Worm (Caenorhabditis elegans) whole organism, dauer: ENCODE data around the gene grl-24.

Experiments
- unc-62 ChIP-seq: sonication (generic microtip); optimal IDR thresholded peaks from 2 replicates; lab custom pipeline; 2017; ENCODE audit warnings: missing biosample characterization, missing genetic modification reagents, missing genetic modification characterization

grl-24 gene

DNA sequence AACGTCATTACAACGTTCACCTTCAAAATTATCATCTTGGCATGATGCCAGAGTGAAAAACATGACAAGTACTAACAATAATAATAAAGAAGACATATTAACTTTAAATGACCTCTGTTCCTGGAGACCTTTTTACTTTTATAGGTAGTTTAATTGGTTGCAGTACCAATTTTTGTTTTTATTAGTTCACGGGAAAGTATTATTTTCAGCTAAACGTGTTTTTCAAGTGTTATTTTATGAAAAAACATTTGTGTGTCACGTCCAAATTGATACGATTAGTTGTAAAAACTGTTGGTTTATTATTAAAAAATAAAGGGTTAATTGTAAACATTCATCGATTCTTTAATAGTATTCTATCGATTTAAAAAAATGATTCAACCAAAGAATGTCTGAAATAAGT, at the start of gene grl-24:
grl-24 (minus strand) TSS at position 101 of the 400 bp plus-strand sequence.
- no peak for TF ChIP-seq unc-62 (GFP tag; lab: Kevin White, UChicago)

ce11 chrIV:17490679-17491078, 15.0 kb upstream of the grl-24 start, which contains the start of gene nas-6:
TSS of gene nas-6 (minus strand) at chrIV:17490779.
- TF ChIP-seq unc-62 (GFP tag; lab: Kevin White, UChicago), result no peak

- TF ChIP-seq unc-62 (GFP tag; lab: Kevin White, UChicago), result no peak
Observed at ce11 chrIV:17483230-17483629, 7.6 kb upstream of the grl-24 start, which contains the start of gene rabr-2. TSS of gene rabr-2 (minus strand) at chrIV:17483330.

ce11 chrIV:17475242-17475641, 401 bp downstream of the grl-24 start, which contains the start of gene F11E6.9:
TSS of gene F11E6.9 (minus strand) at chrIV:17475342.
- no peak for TF ChIP-seq unc-62 (GFP tag; lab: Kevin White, UChicago)

- TF ChIP-seq unc-62 (GFP tag; lab: Kevin White, UChicago), result no peak
Observed at ce11 chrIV:17474047-17474446, 1.6 kb downstream of the grl-24 start.

DNA sequence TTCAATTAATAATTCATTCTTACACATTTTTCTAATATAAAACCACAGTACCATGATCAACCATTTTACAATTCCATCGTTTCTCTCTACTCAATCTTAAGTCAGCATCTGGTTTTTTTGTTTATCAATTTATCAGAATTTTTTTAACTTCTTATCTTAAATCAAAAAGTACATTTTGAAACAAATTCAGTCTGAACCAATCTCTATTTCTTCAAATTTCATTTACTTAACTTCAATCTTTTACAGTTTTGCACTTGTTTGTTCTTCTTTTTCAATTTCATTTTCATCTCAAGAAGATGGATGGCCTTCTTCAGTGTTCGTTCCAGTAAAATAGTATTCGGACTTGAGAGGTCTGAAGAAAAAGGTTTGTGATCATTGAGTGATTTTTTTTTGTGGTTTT, 2.6 kb downstream of the grl-24 start, which contains the start of gene gba-3:
gba-3 (plus strand) TSS at position 301 of the 400 bp plus-strand sequence.
- TF ChIP-seq unc-62 (GFP tag; lab: Kevin White, UChicago), result no peak

ce11 chrIV:17471870-17472459, 3.7 kb downstream of the grl-24 start, which contains the start of gene epic-1:
TSS of gene epic-1 (minus strand) at chrIV:17471920.
- peak; percentile 1 for TF ChIP-seq unc-62 (GFP tag; lab: Kevin White, UChicago)

DNA sequence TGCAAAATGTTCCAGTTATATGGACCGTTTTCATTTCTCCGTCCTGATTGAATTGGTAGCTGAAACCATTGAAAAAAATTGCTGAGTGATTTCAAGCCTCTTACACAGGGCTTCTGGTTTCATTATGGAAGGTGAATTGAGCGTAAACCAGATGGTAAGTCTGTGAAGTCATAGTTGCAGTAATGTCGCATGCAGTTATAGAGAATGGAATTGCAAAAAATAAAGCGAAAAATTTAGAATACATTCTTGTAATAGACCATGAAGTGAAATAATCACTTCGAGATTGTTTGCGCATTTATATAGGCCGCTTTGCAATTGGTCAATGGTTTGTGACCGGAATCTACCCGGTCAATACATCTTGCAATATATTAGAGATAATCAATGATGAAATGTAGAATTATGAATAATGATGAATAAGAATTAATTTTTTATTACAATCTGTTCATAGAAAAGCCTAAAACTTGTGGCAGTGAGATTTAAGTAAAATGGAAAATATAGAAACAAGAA, 5.5 kb downstream of the grl-24 start, which contains the start of gene F11E6.4:
F11E6.4 (minus strand) TSS at position 259 of the 507 bp plus-strand sequence.
- TF ChIP-seq unc-62 (GFP tag; lab: Kevin White, UChicago), result no peak

DNA sequence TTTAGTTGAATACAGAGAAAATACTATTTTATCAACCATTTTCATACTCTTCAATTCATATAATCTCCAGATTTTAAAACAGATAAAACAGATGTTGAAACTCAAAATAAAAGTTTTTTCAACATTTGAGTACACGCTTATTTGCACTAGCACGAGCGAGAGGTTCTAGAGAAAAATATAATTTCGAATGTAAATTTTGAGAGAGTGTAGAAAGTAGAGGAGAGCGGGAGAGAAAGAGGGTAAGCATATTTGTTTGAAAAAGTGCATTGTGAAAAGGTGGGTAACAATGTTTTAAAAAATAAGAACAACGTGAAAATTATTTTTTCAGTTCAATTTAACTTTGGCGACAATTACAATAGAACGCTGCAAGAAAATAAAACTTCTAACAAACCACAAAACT, 7.8 kb downstream of the grl-24 start:
- TF ChIP-seq unc-62 (GFP tag; lab: Kevin White, UChicago), result no peak

ce11 chrIV:17467325-17467724, 8.3 kb downstream of the grl-24 start, which contains the start of gene elo-2:
TSS of gene elo-2 (minus strand) at chrIV:17467408.
- TF ChIP-seq unc-62 (GFP tag; lab: Kevin White, UChicago), result no peak

DNA sequence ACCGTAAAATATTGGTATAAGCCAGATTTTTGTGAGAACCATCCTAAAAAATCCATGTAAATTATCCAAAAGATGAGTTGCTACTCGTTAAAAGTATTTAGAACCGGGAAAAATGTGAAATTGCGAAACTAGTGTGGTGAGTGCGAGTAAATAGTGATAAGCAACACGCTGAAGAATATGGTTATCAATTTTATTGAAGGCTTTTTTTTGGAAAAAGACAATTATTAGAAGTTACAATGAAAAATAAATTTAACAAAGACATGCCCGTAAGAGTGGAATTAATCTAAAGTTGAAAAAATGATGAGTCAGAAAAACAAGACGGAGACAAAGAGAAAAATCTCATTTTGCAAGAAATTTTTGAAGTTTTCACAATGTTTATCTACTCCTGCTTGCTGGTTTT, 9.8 kb downstream of the grl-24 start, which contains the start of gene F11E6.6:
F11E6.6 (minus strand) TSS at position 101 of the 400 bp plus-strand sequence.
- TF ChIP-seq unc-62 (GFP tag; lab: Kevin White, UChicago), result no peak

- no peak for TF ChIP-seq unc-62 (GFP tag; lab: Kevin White, UChicago)
Observed at ce11 chrIV:17463108-17463608, 12.5 kb downstream of the grl-24 start, which contains the start of gene F11E6.10. TSS of gene F11E6.10 (minus strand) at chrIV:17463158.

ce11 chrIV:17461222-17461707, 14.4 kb downstream of the grl-24 start, which contains the start of gene rif-1.1:
TSS of gene rif-1.1 (minus strand) at chrIV:17461272.
- TF ChIP-seq unc-62 (GFP tag; lab: Kevin White, UChicago), result no peak

ce11 chrIV:17453996-17454395, 21.6 kb downstream of the grl-24 start:
- no peak for TF ChIP-seq unc-62 (GFP tag; lab: Kevin White, UChicago)

DNA sequence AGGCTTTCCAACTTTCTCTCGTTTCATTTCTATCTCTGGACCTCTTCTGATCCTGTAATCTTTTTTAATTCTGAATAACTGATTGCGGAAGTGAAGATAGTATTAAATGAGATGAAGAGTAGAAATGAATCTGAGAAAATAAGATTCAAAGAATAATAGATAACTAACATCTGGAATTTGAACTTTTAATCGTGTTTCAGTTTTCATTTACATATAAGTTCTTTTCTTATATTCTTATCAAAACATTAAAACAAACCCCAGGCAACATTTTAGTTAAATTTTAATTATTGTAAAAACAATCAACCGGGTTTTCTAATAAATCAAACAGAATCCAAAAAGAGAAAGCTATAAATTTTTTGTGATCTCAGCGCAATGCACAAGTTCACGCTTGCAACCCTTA, 22.4 kb downstream of the grl-24 start:
- no peak for TF ChIP-seq unc-62 (GFP tag; lab: Kevin White, UChicago)

DNA sequence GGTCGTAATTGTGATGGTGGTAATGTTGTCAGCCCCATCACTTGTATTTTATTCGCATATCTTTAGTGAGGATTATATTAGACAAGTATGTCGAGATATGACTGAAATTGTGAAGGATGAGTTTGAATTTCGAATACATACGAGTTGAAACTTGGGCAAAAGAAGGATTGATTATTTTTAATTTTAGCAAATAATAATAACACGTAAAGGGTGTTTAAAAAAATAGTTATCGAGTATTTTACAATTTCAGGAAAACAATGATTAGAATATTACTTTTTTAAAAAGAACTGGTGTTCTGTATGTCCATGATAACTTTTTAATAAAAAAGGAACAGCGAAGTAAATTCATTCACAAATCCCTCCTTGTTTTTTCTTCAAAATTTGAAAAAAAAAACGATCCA, 25.2 kb downstream of the grl-24 start, which contains the start of gene F11E6.8:
F11E6.8 (minus strand) TSS at position 101 of the 400 bp plus-strand sequence.
- TF ChIP-seq unc-62 (GFP tag; lab: Kevin White, UChicago), result no peak
